Worm (Caenorhabditis elegans) whole organism, late embryonic: ENCODE measurements around the gene shw-3.

Source experiments
- che-1 ChIP-seq: sonication (generic microtip); optimal IDR thresholded peaks from 2 replicates; lab custom pipeline; 2016; ENCODE audit warnings: mild to moderate bottlenecking, missing genetic modification characterization, missing compliant biosample characterization
- gmeb-2 ChIP-seq: sonication (generic microtip); optimal IDR thresholded peaks from 2 replicates; lab custom pipeline; 2016; ENCODE audit warnings: missing genetic modification characterization, inconsistent platforms, missing compliant biosample characterization
- nhr-11 ChIP-seq: fragments of 150-350 bp; optimal IDR thresholded peaks from 2 replicates; lab custom pipeline; 2014; ENCODE audit warnings: missing biosample characterization, missing genetic modification characterization
- pag-3 ChIP-seq: sonication (generic microtip); optimal IDR thresholded peaks from 2 replicates; lab custom pipeline; 2016; ENCODE audit warnings: missing compliant biosample characterization, missing genetic modification characterization, borderline replicate concordance
- ref-2 ChIP-seq: sonication (generic microtip); optimal IDR thresholded peaks from 2 replicates; lab custom pipeline; 2016; ENCODE audit warnings: missing genetic modification characterization, missing compliant biosample characterization
- rnt-1 ChIP-seq: sonication (generic microtip); optimal IDR thresholded peaks from 2 replicates; lab custom pipeline; 2016; ENCODE audit warnings: missing genetic modification characterization, missing compliant biosample characterization
- sdc-2 ChIP-seq: sonication (generic microtip); optimal IDR thresholded peaks from 2 replicates; lab custom pipeline; 2016; ENCODE audit warnings: missing genotype, missing genetic modification characterization, missing compliant biosample characterization
- tbx-7 ChIP-seq: sonication (generic microtip); optimal IDR thresholded peaks from 2 replicates; lab custom pipeline; 2016; ENCODE audit warnings: missing genotype, missing genetic modification characterization, missing compliant biosample characterization

DNA sequence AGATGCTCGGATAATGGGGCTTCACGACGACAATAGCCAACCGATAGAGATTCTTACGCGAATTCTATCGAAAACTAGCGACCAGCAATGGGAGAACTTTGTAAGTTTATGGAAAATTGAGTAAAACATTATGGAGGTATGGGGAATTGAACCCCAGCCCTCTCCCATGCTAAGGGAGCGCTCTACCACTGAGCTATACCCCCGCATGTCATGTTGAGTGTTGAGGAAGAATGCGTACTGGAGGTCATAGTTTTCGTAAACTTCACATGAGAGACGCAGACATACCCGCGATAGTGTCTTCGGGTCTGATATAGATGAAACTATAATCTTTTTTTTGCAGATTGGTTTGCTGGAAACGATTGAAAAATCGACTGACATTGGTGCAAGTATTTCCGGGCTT, 16.4 kb upstream of the shw-3 start:
- peak; percentile 76 for TF ChIP-seq rnt-1 (tag; lab: Kevin White, UChicago)
- TF ChIP-seq che-1 (tag; lab: Kevin White, UChicago), result peak; percentile 87
- peak; percentile 65 for TF ChIP-seq ref-2
- TF ChIP-seq sdc-2 (tag; lab: Kevin White, UChicago), result peak; percentile 76
- peak; percentile 80 for TF ChIP-seq gmeb-2
- TF ChIP-seq pag-3 (tag; lab: Kevin White, UChicago), result peak; percentile 66
- peak; percentile 1 for TF ChIP-seq tbx-7 (tag; lab: Kevin White, UChicago)
- no peak for TF ChIP-seq nhr-11
